Worm (Caenorhabditis elegans) whole organism, L3 larva: ENCODE measurements around the gene flp-3.

Source experiments
- R02D3.7 ChIP-seq: fragments of 150-350 bp; optimal IDR thresholded peaks from 2 replicates; lab custom pipeline; 2014; ENCODE audit warnings: missing biosample characterization, missing genetic modification characterization
- ZK546.5 ChIP-seq: sonication (generic microtip); optimal IDR thresholded peaks from 2 replicates; lab custom pipeline; 2017; ENCODE audit warnings: missing biosample characterization, missing genetic modification characterization
- aly-2 ChIP-seq: fragments of 150-350 bp; optimal IDR thresholded peaks from 2 replicates; lab custom pipeline; 2014; ENCODE audit warnings: missing biosample characterization, missing genetic modification characterization
- ama-1 ChIP-seq: fragments of 150-350 bp; optimal IDR thresholded peaks from 2 replicates; lab custom pipeline; 2018
- ceh-16 ChIP-seq: sonication (generic microtip); optimal IDR thresholded peaks from 2 replicates; lab custom pipeline; 2017; ENCODE audit warnings: missing biosample characterization, missing genetic modification characterization
- ceh-28 ChIP-seq: fragments of 150-350 bp; optimal IDR thresholded peaks from 2 replicates; lab custom pipeline; 2014; ENCODE audit warnings: missing biosample characterization, missing genetic modification reagents, missing genetic modification characterization
- ceh-82 ChIP-seq: fragments of 150-350 bp; optimal IDR thresholded peaks from 2 replicates; lab custom pipeline; 2014; ENCODE audit warnings: missing biosample characterization, missing genetic modification characterization
- ceh-9 ChIP-seq: sonication (generic microtip); optimal IDR thresholded peaks from 2 replicates; lab custom pipeline; 2018; ENCODE audit warnings: missing biosample characterization, missing genetic modification characterization
- daf-12 ChIP-seq: fragments of 150-350 bp; optimal IDR thresholded peaks from 2 replicates; lab custom pipeline; 2014; ENCODE audit warnings: missing biosample characterization, missing genetic modification reagents, missing genetic modification characterization
- egl-27 ChIP-seq: sonication (generic microtip); optimal IDR thresholded peaks from 4 replicates; lab custom pipeline; 2017; ENCODE audit warnings: missing biosample characterization, missing genetic modification reagents, missing genetic modification characterization
- egl-5 ChIP-seq: fragments of 150-350 bp; optimal IDR thresholded peaks from 2 replicates; lab custom pipeline; 2017; ENCODE audit warnings: missing biosample characterization, missing genetic modification reagents, missing genetic modification characterization, inconsistent platforms
- elt-1 ChIP-seq: fragments of 150-350 bp; optimal IDR thresholded peaks from 2 replicates; lab custom pipeline; 2014; ENCODE audit warnings: missing biosample characterization, missing genetic modification characterization
- elt-2 ChIP-seq: sonication (generic microtip); optimal IDR thresholded peaks from 2 replicates; lab custom pipeline; 2016; ENCODE audit warnings: missing genetic modification reagents, mild to moderate bottlenecking, missing genetic modification characterization, missing compliant biosample characterization
- elt-3 ChIP-seq, 3 experiments: fragments of 150-350 bp in 1 of 3; sonication (generic microtip) in 2 of 3; optimal IDR thresholded peaks; 2 replicates in 2 of 3; 4 replicates in 1 of 3; lab custom pipeline; 2014 to 2017; ENCODE audit warnings: missing biosample characterization in 3 of 3, missing genetic modification characterization in 3 of 3
- eor-1 ChIP-seq, 2 experiments: fragments of 150-350 bp; optimal IDR thresholded peaks; 2 replicates each; lab custom pipeline; 2014 to 2018; ENCODE audit warnings: missing biosample characterization in 2 of 2, missing genetic modification characterization in 2 of 2
- fkh-10 ChIP-seq: sonication (generic microtip); optimal IDR thresholded peaks from 2 replicates; lab custom pipeline; 2017; ENCODE audit warnings: missing biosample characterization, missing genetic modification reagents, missing genetic modification characterization
- fkh-2 ChIP-seq: fragments of 150-350 bp; optimal IDR thresholded peaks from 2 replicates; lab custom pipeline; 2014; ENCODE audit warnings: missing biosample characterization, missing genetic modification reagents, missing genetic modification characterization
- fos-1 ChIP-seq: fragments of 150-350 bp; optimal IDR thresholded peaks from 2 replicates; lab custom pipeline; 2014; ENCODE audit warnings: missing biosample characterization, missing genetic modification characterization
- jun-1 ChIP-seq: fragments of 150-350 bp; optimal IDR thresholded peaks from 2 replicates; lab custom pipeline; 2014; ENCODE audit warnings: missing biosample characterization, missing genetic modification reagents, missing genetic modification characterization
- lin-15B ChIP-seq: fragments of 150-350 bp; optimal IDR thresholded peaks from 2 replicates; lab custom pipeline; 2014; ENCODE audit warnings: missing biosample characterization, missing genetic modification characterization
- lin-39 ChIP-seq: fragments of 150-350 bp; optimal IDR thresholded peaks from 2 replicates; lab custom pipeline; 2018; ENCODE audit warnings: missing biosample characterization, missing genetic modification reagents, missing genetic modification characterization
- lsy-12 ChIP-seq: sonication (generic microtip); optimal IDR thresholded peaks from 2 replicates; lab custom pipeline; 2016; ENCODE audit warnings: mild to moderate bottlenecking, missing genetic modification characterization, missing compliant biosample characterization
- mdl-1 ChIP-seq: fragments of 150-350 bp; optimal IDR thresholded peaks from 2 replicates; lab custom pipeline; 2014; ENCODE audit warnings: missing biosample characterization, missing genetic modification characterization
- mml-1 ChIP-seq: fragments of 150-350 bp; sonication (generic microtip); optimal IDR thresholded peaks from 3 replicates; lab custom pipeline; 2014; ENCODE audit warnings: missing biosample characterization, missing genetic modification characterization
- nfya-1 ChIP-seq: sonication (generic microtip); optimal IDR thresholded peaks from 2 replicates; lab custom pipeline; 2017; ENCODE audit warnings: missing genetic modification characterization, mild to moderate bottlenecking, missing compliant biosample characterization, antibody characterized with exemption, moderate library complexity; ENCODE audit not compliant: insufficient read depth
- nhr-11 ChIP-seq: fragments of 150-350 bp; optimal IDR thresholded peaks from 2 replicates; lab custom pipeline; 2014; ENCODE audit warnings: missing biosample characterization, missing genetic modification characterization
- nhr-12 ChIP-seq: fragments of 150-350 bp; optimal IDR thresholded peaks from 2 replicates; lab custom pipeline; 2014; ENCODE audit warnings: missing biosample characterization, missing genetic modification characterization
- nhr-23 ChIP-seq: fragments of 150-350 bp; optimal IDR thresholded peaks from 2 replicates; lab custom pipeline; 2014; ENCODE audit warnings: missing biosample characterization, missing genetic modification reagents, missing genetic modification characterization
- nhr-237 ChIP-seq: fragments of 150-350 bp; optimal IDR thresholded peaks from 2 replicates; lab custom pipeline; 2014; ENCODE audit warnings: missing biosample characterization, missing genetic modification characterization
- nhr-25 ChIP-seq: sonication (generic microtip); optimal IDR thresholded peaks from 2 replicates; lab custom pipeline; 2017; ENCODE audit warnings: missing biosample characterization, missing genetic modification characterization
- nhr-28 ChIP-seq: fragments of 150-350 bp; optimal IDR thresholded peaks from 2 replicates; lab custom pipeline; 2014; ENCODE audit warnings: missing biosample characterization, missing genetic modification characterization
- nhr-43 ChIP-seq: sonication (generic microtip); optimal IDR thresholded peaks from 2 replicates; lab custom pipeline; 2016; ENCODE audit warnings: mild to moderate bottlenecking, missing genetic modification characterization, missing compliant biosample characterization; ENCODE audit not compliant: poor library complexity, severe bottlenecking
- nhr-67 ChIP-seq: fragments of 150-350 bp; optimal IDR thresholded peaks from 2 replicates; lab custom pipeline; 2014; ENCODE audit warnings: missing biosample characterization, missing genetic modification characterization
- nhr-76 ChIP-seq: fragments of 150-350 bp; sonication (generic microtip); optimal IDR thresholded peaks from 5 replicates; lab custom pipeline; 2014; ENCODE audit warnings: missing biosample characterization, missing genetic modification characterization
- nhr-77 ChIP-seq: fragments of 150-350 bp; optimal IDR thresholded peaks from 2 replicates; lab custom pipeline; 2014; ENCODE audit warnings: missing biosample characterization, missing genetic modification characterization
- pha-4 ChIP-seq: fragments of 150-350 bp; optimal IDR thresholded peaks from 2 replicates; lab custom pipeline; 2014; ENCODE audit warnings: missing biosample characterization, missing genetic modification reagents, missing genetic modification characterization
- pqm-1 ChIP-seq: fragments of 150-350 bp; optimal IDR thresholded peaks from 2 replicates; lab custom pipeline; 2017; ENCODE audit warnings: missing biosample characterization, missing genetic modification characterization, inconsistent platforms
- sea-2 ChIP-seq: fragments of 150-350 bp; sonication (generic microtip); optimal IDR thresholded peaks from 4 replicates; lab custom pipeline; 2014; ENCODE audit warnings: missing biosample characterization, missing genetic modification reagents, missing genetic modification characterization
- skn-1 ChIP-seq: fragments of 150-350 bp; optimal IDR thresholded peaks from 2 replicates; lab custom pipeline; 2014; ENCODE audit warnings: missing biosample characterization, missing genetic modification characterization
- snpc-4 ChIP-seq: fragments of 150-350 bp; optimal IDR thresholded peaks from 2 replicates; lab custom pipeline; 2014; ENCODE audit warnings: missing biosample characterization, missing genetic modification characterization
- tbx-2 ChIP-seq: sonication (generic microtip); optimal IDR thresholded peaks from 2 replicates; lab custom pipeline; 2016; ENCODE audit warnings: mild to moderate bottlenecking, missing genetic modification characterization, missing compliant biosample characterization
- unc-62 ChIP-seq: fragments of 150-350 bp; sonication (generic microtip); optimal IDR thresholded peaks from 4 replicates; lab custom pipeline; 2014; ENCODE audit warnings: missing biosample characterization, missing genetic modification reagents, missing genetic modification characterization
- zag-1 ChIP-seq: fragments of 150-350 bp; optimal IDR thresholded peaks from 2 replicates; lab custom pipeline; 2014; ENCODE audit warnings: missing biosample characterization, missing genetic modification characterization
- ztf-11 ChIP-seq: fragments of 150-350 bp; optimal IDR thresholded peaks from 2 replicates; lab custom pipeline; 2014; ENCODE audit warnings: missing biosample characterization, missing genetic modification characterization
- ztf-4 ChIP-seq: fragments of 150-350 bp; optimal IDR thresholded peaks from 2 replicates; lab custom pipeline; 2014; ENCODE audit warnings: missing biosample characterization, missing genetic modification characterization

The flp-3 gene

ce11 chrX:10058332-10058731 is 34.4 kb downstream of the flp-3 start, which contains the start of gene ZC373.2:
Gene ZC373.2, minus strand, starts transcription at chrX:10058432.
- TF ChIP-seq fkh-2 (tag; lab: Kevin White, UChicago) (no peak), snpc-4 (tag; lab: Kevin White, UChicago) (no peak), mdl-1 (tag; lab: Kevin White, UChicago) (no peak), R02D3.7 (tag; lab: Kevin White, UChicago) (no peak), nhr-28 (tag; lab: Kevin White, UChicago) (no peak), lsy-12 (tag; lab: Kevin White, UChicago) (no peak), tbx-2 (tag; lab: Kevin White, UChicago) (no peak), skn-1 (tag; lab: Kevin White, UChicago) (no peak), nhr-237 (tag; lab: Kevin White, UChicago) (no peak), ceh-82 (tag; lab: Kevin White, UChicago) (no peak), nhr-25 (tag; lab: Kevin White, UChicago) (no peak)
- TF ChIP-seq, all 47 proteins: peak for 0

ce11 chrX:10054410-10054800 is 38.4 kb downstream of the flp-3 start:
- TF ChIP-seq eor-1 (tag; optimal IDR thresholded peaks at IDR 0.05; lab: Kevin White, UChicago) = no peak
- TF ChIP-seq nhr-77 = no peak
- TF ChIP-seq elt-3 (tag; optimal IDR thresholded peaks at IDR 0.05; lab: Kevin White, UChicago) = peak in 1 of 3 experiments; percentile 25
- TF ChIP-seq nhr-237 (tag; lab: Kevin White, UChicago) = no peak
- TF ChIP-seq pqm-1 (tag; lab: Kevin White, UChicago) = peak; percentile 25
- peak; percentile 71 for TF ChIP-seq elt-2 (tag; lab: Kevin White, UChicago)
- no peak for TF ChIP-seq daf-12

ce11 chrX:10053742-10054409 is 38.9 kb downstream of the flp-3 start, which contains the start of gene cbs-1:
Gene cbs-1, plus strand, starts transcription at chrX:10054275.
- peak; percentile 88 for TF ChIP-seq elt-2 (tag; lab: Kevin White, UChicago)
- TF ChIP-seq nhr-76 (tag; lab: Kevin White, UChicago) = no peak
- TF ChIP-seq ama-1 = no peak
- no peak for TF ChIP-seq tbx-2 (tag; lab: Kevin White, UChicago)
- no peak for TF ChIP-seq fos-1 (tag; lab: Kevin White, UChicago)
- TF ChIP-seq aly-2 (tag; lab: Kevin White, UChicago) = no peak
- peak; percentile 53 for TF ChIP-seq pqm-1 (tag; lab: Kevin White, UChicago)
- no peak for TF ChIP-seq nhr-12 (tag; lab: Kevin White, UChicago)
- no peak for TF ChIP-seq egl-27
- no peak for TF ChIP-seq zag-1 (tag; lab: Kevin White, UChicago)
- TF ChIP-seq elt-3 (tag; optimal IDR thresholded peaks at IDR 0.05; lab: Kevin White, UChicago) = no peak
- no peak for TF ChIP-seq egl-5
- no peak for TF ChIP-seq nfya-1 (tag; lab: Kevin White, UChicago)
- no peak for TF ChIP-seq ceh-9 (tag; lab: Kevin White, UChicago)
- TF ChIP-seq nhr-43 (tag; lab: Kevin White, UChicago) = no peak
- TF ChIP-seq lin-15B (tag; lab: Kevin White, UChicago) = no peak
- TF ChIP-seq daf-12 = no peak
- TF ChIP-seq ceh-82 (tag; lab: Kevin White, UChicago) = no peak
- no peak for TF ChIP-seq nhr-237 (tag; lab: Kevin White, UChicago)
- no peak for TF ChIP-seq jun-1 (tag; lab: Kevin White, UChicago)
- no peak for TF ChIP-seq ztf-4
- TF ChIP-seq fkh-2 (tag; lab: Kevin White, UChicago) = no peak
- no peak for TF ChIP-seq mdl-1 (tag; lab: Kevin White, UChicago)
- no peak for TF ChIP-seq nhr-11
- no peak for TF ChIP-seq ztf-11 (tag; lab: Kevin White, UChicago)
- peak; percentile 27 for TF ChIP-seq elt-1 (tag; lab: Kevin White, UChicago)
- TF ChIP-seq lin-39 = no peak
- no peak for TF ChIP-seq ZK546.5 (tag; lab: Kevin White, UChicago)
- no peak for TF ChIP-seq mml-1
- no peak for TF ChIP-seq skn-1 (tag; lab: Kevin White, UChicago)
- no peak for TF ChIP-seq R02D3.7 (tag; lab: Kevin White, UChicago)
- peak; percentile 38 for TF ChIP-seq nhr-25 (tag; lab: Kevin White, UChicago)
- TF ChIP-seq snpc-4 (tag; lab: Kevin White, UChicago) = no peak
- no peak for TF ChIP-seq nhr-67 (tag; lab: Kevin White, UChicago)
- TF ChIP-seq ceh-16 (tag; lab: Kevin White, UChicago) = no peak
- no peak for TF ChIP-seq ceh-28 (tag; lab: Kevin White, UChicago)
- TF ChIP-seq nhr-23 (tag; lab: Kevin White, UChicago) = no peak
- TF ChIP-seq eor-1 (tag; optimal IDR thresholded peaks at IDR 0.05; lab: Kevin White, UChicago) = no peak
- no peak for TF ChIP-seq unc-62
- TF ChIP-seq fkh-10 (GFP tag; lab: Kevin White, UChicago) = no peak
- TF ChIP-seq sea-2 (GFP tag; lab: Kevin White, UChicago) = no peak
- TF ChIP-seq pha-4 = peak; percentile 19
- TF ChIP-seq, all 47 proteins: peak for 5
